Worm (Caenorhabditis elegans) whole organism, L1 larva: Measurements from ENCODE around the gene tbb-1.
A peak's percentile ranks its signal among the peaks of the same experiment; 100 is the strongest.

Source experiments
- alr-1 ChIP-seq: fragments of 200-800 bp; sonication (Bioruptor generic); optimal IDR thresholded peaks from 2 replicates; lab custom pipeline; 2018; ENCODE audit warnings: borderline replicate concordance, mild to moderate bottlenecking, missing genetic modification characterization, missing compliant biosample characterization
- blmp-1 ChIP-seq: fragments of 150-350 bp; optimal IDR thresholded peaks from 2 replicates; lab custom pipeline; 2014; ENCODE audit warnings: missing biosample characterization, missing genetic modification characterization
- ceh-8 ChIP-seq: fragments of 200-800 bp; sonication (Bioruptor generic); optimal IDR thresholded peaks from 2 replicates; lab custom pipeline; 2018; ENCODE audit warnings: mild to moderate bottlenecking, missing genetic modification characterization, moderate library complexity, missing compliant biosample characterization
- ceh-90 ChIP-seq: sonication (generic microtip); optimal IDR thresholded peaks from 2 replicates; lab custom pipeline; 2016; ENCODE audit warnings: missing genetic modification characterization, missing compliant biosample characterization
- efl-1 ChIP-seq, 4 experiments: fragments of 150-350 bp; optimal IDR thresholded peaks in 3 of 4; peaks in 1 of 4; 1 replicate in 1 of 4; 2 replicates in 3 of 4; lab custom pipeline; 2014; ENCODE audit warnings: missing biosample characterization in 2 of 4, missing genetic modification characterization in 2 of 4, missing genetic modification reagents in 2 of 4
- egl-13 ChIP-seq: sonication (generic microtip); optimal IDR thresholded peaks from 2 replicates; lab custom pipeline; 2016; ENCODE audit warnings: missing genotype, missing genetic modification reagents, missing genetic modification characterization, missing compliant biosample characterization
- elt-2 ChIP-seq: sonication (generic microtip); optimal IDR thresholded peaks from 2 replicates; lab custom pipeline; 2016; ENCODE audit warnings: missing genetic modification characterization, mild to moderate bottlenecking, inconsistent platforms, missing compliant biosample characterization, missing genetic modification reagents
- elt-3 ChIP-seq, 6 experiments: fragments of 150-350 bp in 1 of 6; sonication (generic microtip); optimal IDR thresholded peaks; 2 replicates each; lab custom pipeline; 2017 to 2018; ENCODE audit warnings: missing biosample characterization in 6 of 6, missing genetic modification characterization in 6 of 6, inconsistent platforms in 1 of 6
- ets-5 ChIP-seq: fragments of 200-800 bp; sonication (Bioruptor generic); IDR thresholded peaks from 2 replicates; pipeline ENCODE4 v1.3.6; 2022; ENCODE audit warnings: missing genetic modification characterization, missing compliant biosample characterization
- fkh-8 ChIP-seq: sonication (generic microtip); optimal IDR thresholded peaks from 2 replicates; lab custom pipeline; 2016; ENCODE audit warnings: mild to moderate bottlenecking, missing genetic modification characterization, missing compliant biosample characterization
- fos-1 ChIP-seq: fragments of 150-350 bp; optimal IDR thresholded peaks from 2 replicates; lab custom pipeline; 2014; ENCODE audit warnings: missing biosample characterization, missing genetic modification characterization
- grh-1 ChIP-seq: fragments of 200-800 bp; sonication (Bioruptor generic); IDR thresholded peaks from 2 replicates; pipeline ENCODE4 v1.3.6; 2022; ENCODE audit warnings: missing genetic modification reagents, missing genetic modification characterization, missing compliant biosample characterization
- hlh-4 ChIP-seq: sonication (generic microtip); optimal IDR thresholded peaks from 2 replicates; lab custom pipeline; 2016; ENCODE audit warnings: mild to moderate bottlenecking, missing genetic modification characterization, missing compliant biosample characterization
- isw-1 ChIP-seq: fragments of 200-800 bp; sonication (Bioruptor generic); IDR thresholded peaks from 2 replicates; pipeline ENCODE4 v1.3.6; 2022; ENCODE audit warnings: missing genetic modification characterization, missing compliant biosample characterization
- lin-13 ChIP-seq: fragments of 150-350 bp; optimal IDR thresholded peaks from 2 replicates; lab custom pipeline; 2014; ENCODE audit warnings: missing biosample characterization, missing genetic modification reagents, missing genetic modification characterization
- lin-14 ChIP-seq: fragments of 200-800 bp; sonication (Bioruptor generic); optimal IDR thresholded peaks from 2 replicates; lab custom pipeline; 2018; ENCODE audit warnings: mild to moderate bottlenecking, missing genetic modification characterization, moderate library complexity, missing compliant biosample characterization
- lin-35 ChIP-seq, 2 experiments: fragments of 150-350 bp; optimal IDR thresholded peaks; 2 replicates each; lab custom pipeline; 2014; ENCODE audit warnings: missing biosample characterization in 2 of 2, missing genetic modification characterization in 2 of 2, missing genetic modification reagents in 2 of 2
- lir-3 ChIP-seq: sonication (generic microtip); optimal IDR thresholded peaks from 2 replicates; lab custom pipeline; 2016; ENCODE audit warnings: mild to moderate bottlenecking, missing genetic modification characterization, moderate library complexity, missing compliant biosample characterization; ENCODE audit not compliant: poor library complexity
- nhr-11 ChIP-seq: fragments of 150-350 bp; optimal IDR thresholded peaks from 2 replicates; lab custom pipeline; 2014; ENCODE audit warnings: missing biosample characterization, missing genetic modification characterization
- nhr-19 ChIP-seq: fragments of 200-800 bp; sonication (Bioruptor generic); conservative IDR thresholded peaks from 2 replicates; pipeline ENCODE4 v1.3.6; 2022; ENCODE audit warnings: missing genetic modification characterization, missing compliant biosample characterization
- nhr-20 ChIP-seq: sonication (generic microtip); optimal IDR thresholded peaks from 2 replicates; lab custom pipeline; 2016; ENCODE audit warnings: mild to moderate bottlenecking, missing genetic modification characterization, missing compliant biosample characterization
- nhr-28 ChIP-seq: fragments of 150-350 bp; optimal IDR thresholded peaks from 2 replicates; lab custom pipeline; 2014; ENCODE audit warnings: missing biosample characterization, missing genetic modification characterization
- nhr-47 ChIP-seq: sonication (generic microtip); optimal IDR thresholded peaks from 2 replicates; lab custom pipeline; 2016; ENCODE audit warnings: mild to moderate bottlenecking, missing genetic modification characterization, moderate library complexity, missing compliant biosample characterization
- nhr-71 ChIP-seq: sonication (generic microtip); optimal IDR thresholded peaks from 2 replicates; lab custom pipeline; 2016; ENCODE audit warnings: mild to moderate bottlenecking, missing genetic modification characterization, moderate library complexity, missing compliant biosample characterization
- nhr-85 ChIP-seq: sonication (generic microtip); peaks from one replicate; lab custom pipeline; 2016; ENCODE audit warnings: missing genetic modification characterization, inconsistent platforms, missing compliant biosample characterization
- pqm-1 ChIP-seq: sonication (generic microtip); optimal IDR thresholded peaks from 3 replicates; lab custom pipeline; 2017; ENCODE audit warnings: missing biosample characterization, missing genetic modification characterization
- skn-1 ChIP-seq: fragments of 150-350 bp; optimal IDR thresholded peaks from 2 replicates; lab custom pipeline; 2014; ENCODE audit warnings: missing biosample characterization, missing genetic modification characterization
- sup-37 ChIP-seq: fragments of 200-800 bp; sonication (Bioruptor generic); optimal IDR thresholded peaks from 2 replicates; lab custom pipeline; 2018; ENCODE audit warnings: mild to moderate bottlenecking, missing genetic modification characterization, missing compliant biosample characterization
- tbx-2 ChIP-seq: sonication (generic microtip); optimal IDR thresholded peaks from 2 replicates; lab custom pipeline; 2016; ENCODE audit warnings: missing genetic modification characterization, missing compliant biosample characterization
- unc-130 ChIP-seq: fragments of 150-350 bp; optimal IDR thresholded peaks from 2 replicates; lab custom pipeline; 2017; ENCODE audit warnings: missing biosample characterization, missing genetic modification characterization, inconsistent platforms
- unc-30 ChIP-seq: sonication (generic microtip); optimal IDR thresholded peaks from 2 replicates; lab custom pipeline; 2017; ENCODE audit warnings: missing biosample characterization, missing genetic modification characterization
- unc-62 ChIP-seq: fragments of 150-350 bp; optimal IDR thresholded peaks from 2 replicates; lab custom pipeline; 2014; ENCODE audit warnings: missing biosample characterization, missing genetic modification reagents, missing genetic modification characterization

The tbb-1 gene

ce11 chrIII:10704499-10704898 is 37.7 kb downstream of the tbb-1 start:
- TF ChIP-seq nhr-11 (tag; lab: Kevin White, UChicago) (no peak), fkh-8 (tag; lab: Kevin White, UChicago) (no peak), isw-1 (GFP tag; lab: Robert Waterston, UW) (no peak), ceh-90 (no peak), lin-13 (GFP tag; lab: Kevin White, UChicago) (no peak), nhr-85 (tag; lab: Kevin White, UChicago) (no peak), unc-30 (no peak), grh-1 (GFP tag; lab: Robert Waterston, UW) (no peak), nhr-47 (tag; lab: Kevin White, UChicago) (no peak), tbx-2 (tag; lab: Kevin White, UChicago) (no peak), unc-62 (GFP tag; lab: Kevin White, UChicago) (no peak), elt-3 (tag; optimal IDR thresholded peaks at IDR 0.05; lab: Kevin White, UChicago) (no peak)

- no peak for TF ChIP-seq efl-1 (optimal IDR thresholded peaks at IDR 0.05; lab: Kevin White, UChicago)
- TF ChIP-seq efl-1 (GFP tag; optimal IDR thresholded peaks at IDR 0.05 in 1 of 2; lab: Kevin White, UChicago): peak in 1 of 2 experiments; percentile 91
- no peak for TF ChIP-seq egl-13 (tag; lab: Kevin White, UChicago)
These were observed 38.4 kb downstream of the tbb-1 start for ce11 chrIII:10703833-10704232.

- TF ChIP-seq skn-1 (tag; lab: Kevin White, UChicago): no peak
- TF ChIP-seq nhr-20: no peak
- no peak for TF ChIP-seq hlh-4 (tag; lab: Kevin White, UChicago)
- no peak for TF ChIP-seq nhr-19 (GFP tag; lab: Robert Waterston, UW)
- no peak for TF ChIP-seq ets-5 (GFP tag; lab: Robert Waterston, UW)
- no peak for TF ChIP-seq fkh-8 (tag; lab: Kevin White, UChicago)
- TF ChIP-seq ceh-8 (GFP tag; lab: Kevin White, UChicago): no peak
- no peak for TF ChIP-seq elt-2
- TF ChIP-seq, all 84 proteins: peak for 0
These were observed 39.4 kb downstream of the tbb-1 start for ce11 chrIII:10702805-10703204.

ce11 chrIII:10700460-10700859 is 41.8 kb downstream of the tbb-1 start, which contains the start of gene Y39A1A.20:
Y39A1A.20 (minus strand) TSS chrIII:10700560.
- no peak for TF ChIP-seq ceh-90
- no peak for TF ChIP-seq tbx-2 (tag; lab: Kevin White, UChicago)
- no peak for TF ChIP-seq sup-37 (GFP tag; lab: Kevin White, UChicago)

- no peak for TF ChIP-seq unc-130 (tag; lab: Kevin White, UChicago)
- no peak for TF ChIP-seq efl-1 (optimal IDR thresholded peaks at IDR 0.05; lab: Kevin White, UChicago)
- TF ChIP-seq efl-1 (GFP tag; optimal IDR thresholded peaks at IDR 0.05 in 1 of 2; lab: Kevin White, UChicago): peak in 1 of 2 experiments; percentile 84
- TF ChIP-seq nhr-85 (tag; lab: Kevin White, UChicago): peak; percentile 57
- no peak for TF ChIP-seq lin-14 (GFP tag; lab: Kevin White, UChicago)
- peak; percentile 10 for TF ChIP-seq blmp-1 (tag; lab: Kevin White, UChicago)
- peak in 1 of 6 experiments; percentile 37 for TF ChIP-seq elt-3 (tag; optimal IDR thresholded peaks at IDR 0.05; lab: Kevin White, UChicago)
- no peak for TF ChIP-seq lin-35 (GFP tag; optimal IDR thresholded peaks at IDR 0.05; lab: Kevin White, UChicago)
- TF ChIP-seq, all 84 proteins: peak for 4
These were observed 47.9 kb downstream of the tbb-1 start, which contains the start of the genes Y39A1A.18 and fmo-3 for ce11 chrIII:10694294-10694693. Y39A1A.18 (minus strand) TSS chrIII:10694485. fmo-3 (plus strand) TSS chrIII:10694681.

- TF ChIP-seq lin-13 (GFP tag; lab: Kevin White, UChicago) (no peak), alr-1 (tag; lab: Kevin White, UChicago) (no peak), lir-3 (tag; lab: Kevin White, UChicago) (no peak), nhr-28 (tag; lab: Kevin White, UChicago) (no peak), fos-1 (tag; lab: Kevin White, UChicago) (no peak), pqm-1 (no peak), nhr-71 (tag; lab: Kevin White, UChicago) (no peak)
These were observed 51.2 kb downstream of the tbb-1 start, which contains the start of gene Y39A1A.17 for ce11 chrIII:10691019-10691418. Y39A1A.17 (minus strand) TSS chrIII:10691119.
